Worm (Caenorhabditis elegans) whole organism, L2 larva: ENCODE measurements around the gene lgc-47.

Experiments used
- R02D3.7 ChIP-seq: fragments of 150-350 bp; optimal IDR thresholded peaks from 2 replicates; lab custom pipeline; 2014; ENCODE audit warnings: missing biosample characterization, missing genetic modification characterization
- ceh-82 ChIP-seq: fragments of 150-350 bp; optimal IDR thresholded peaks from 2 replicates; lab custom pipeline; 2014; ENCODE audit warnings: missing biosample characterization, missing genetic modification characterization
- nhr-11 ChIP-seq: fragments of 150-350 bp; optimal IDR thresholded peaks from 2 replicates; lab custom pipeline; 2014; ENCODE audit warnings: missing biosample characterization, missing genetic modification characterization
- unc-39 ChIP-seq: fragments of 150-350 bp; optimal IDR thresholded peaks from 2 replicates; lab custom pipeline; 2014; ENCODE audit warnings: missing biosample characterization, missing genetic modification characterization
- unc-62 ChIP-seq: fragments of 150-350 bp; optimal IDR thresholded peaks from 2 replicates; lab custom pipeline; 2014; ENCODE audit warnings: missing biosample characterization, missing genetic modification reagents, missing genetic modification characterization
- zag-1 ChIP-seq: fragments of 150-350 bp; optimal IDR thresholded peaks from 2 replicates; lab custom pipeline; 2014; ENCODE audit warnings: missing biosample characterization, missing genetic modification characterization

- TF ChIP-seq zag-1 (tag; lab: Kevin White, UChicago) (no peak), nhr-11 (tag; lab: Kevin White, UChicago) (no peak), R02D3.7 (tag; lab: Kevin White, UChicago) (no peak), unc-39 (tag; lab: Kevin White, UChicago) (no peak), ceh-82 (tag; lab: Kevin White, UChicago) (no peak), unc-62 (GFP tag; lab: Kevin White, UChicago) (no peak)
Measured at ce11 chrX:9832370-9832769, 24.9 kb upstream of the lgc-47 start.
